Worm (Caenorhabditis elegans) whole organism, young adult: ENCODE results near the gene tnt-4.

Experiments used
- B0035.1 ChIP-seq: sonication (generic microtip); optimal IDR thresholded peaks from 2 replicates; lab custom pipeline; 2016; ENCODE audit warnings: missing genetic modification characterization, mild to moderate bottlenecking, missing compliant biosample characterization, missing genotype, missing genetic modification reagents
- C17E4.6 ChIP-seq: fragments of 200-800 bp; sonication (Bioruptor generic); IDR thresholded peaks from 2 replicates; pipeline ENCODE4 v1.3.6; 2022; ENCODE audit warnings: missing genetic modification reagents, missing genetic modification characterization, missing compliant biosample characterization
- D2030.7 ChIP-seq: fragments of 200-800 bp; sonication (Bioruptor generic); IDR thresholded peaks from 2 replicates; pipeline ENCODE4 v1.3.6; 2022; ENCODE audit warnings: missing genetic modification reagents, missing genetic modification characterization, missing compliant biosample characterization
- F23B12.7 ChIP-seq: sonication (generic microtip); optimal IDR thresholded peaks from 2 replicates; lab custom pipeline; 2017; ENCODE audit warnings: missing genetic modification characterization, mild to moderate bottlenecking, missing compliant biosample characterization, antibody characterized with exemption, moderate library complexity; ENCODE audit not compliant: insufficient read depth
- F33H1.4 ChIP-seq: fragments of 200-800 bp; sonication (Bioruptor generic); IDR thresholded peaks from 2 replicates; pipeline ENCODE4 v1.3.6; 2022; ENCODE audit warnings: missing genetic modification reagents, missing genetic modification characterization, missing compliant biosample characterization
- K12H6.12 ChIP-seq: fragments of 200-800 bp; sonication (Bioruptor generic); optimal IDR thresholded peaks from 2 replicates; lab custom pipeline; 2018; ENCODE audit warnings: mild to moderate bottlenecking, missing genetic modification characterization, missing compliant biosample characterization
- T26A5.8 ChIP-seq: sonication (generic microtip); optimal IDR thresholded peaks from 2 replicates; lab custom pipeline; 2016; ENCODE audit warnings: missing genetic modification characterization, missing compliant biosample characterization
- Y79H2A.3 ChIP-seq: fragments of 200-800 bp; sonication (Bioruptor generic); conservative IDR thresholded peaks from 2 replicates; pipeline ENCODE4 v1.3.6; 2022; ENCODE audit warnings: missing genetic modification reagents, missing genetic modification characterization, missing compliant biosample characterization
- ZK185.1 ChIP-seq: sonication (generic microtip); optimal IDR thresholded peaks from 2 replicates; lab custom pipeline; 2016; ENCODE audit warnings: mild to moderate bottlenecking, missing genetic modification characterization, missing compliant biosample characterization; ENCODE audit not compliant: poor library complexity, severe bottlenecking
- aptf-3 ChIP-seq: fragments of 200-800 bp; sonication (Bioruptor generic); IDR thresholded peaks from 2 replicates; pipeline ENCODE4 v1.3.6; 2022; ENCODE audit warnings: missing genetic modification characterization, missing compliant biosample characterization
- atf-7 ChIP-seq: sonication (generic microtip); optimal IDR thresholded peaks from 2 replicates; lab custom pipeline; 2017; ENCODE audit warnings: mild to moderate bottlenecking, missing genetic modification characterization, missing compliant biosample characterization
- athp-1 ChIP-seq: sonication (generic microtip); optimal IDR thresholded peaks from 2 replicates; lab custom pipeline; 2017; ENCODE audit warnings: mild to moderate bottlenecking, missing genetic modification characterization, missing compliant biosample characterization
- attf-3 ChIP-seq: fragments of 200-800 bp; sonication (Bioruptor generic); conservative IDR thresholded peaks from 2 replicates; pipeline ENCODE4 v1.3.6; 2022; ENCODE audit warnings: missing genetic modification reagents, missing genetic modification characterization, missing compliant biosample characterization
- attf-6 ChIP-seq: fragments of 200-800 bp; sonication (Bioruptor generic); IDR thresholded peaks from 2 replicates; pipeline ENCODE4 v1.3.6; 2022; ENCODE audit warnings: missing genetic modification reagents, missing genetic modification characterization, missing compliant biosample characterization
- ceh-100 ChIP-seq: fragments of 200-800 bp; sonication (Bioruptor generic); IDR thresholded peaks from 2 replicates; pipeline ENCODE4 v1.3.6; 2022; ENCODE audit warnings: missing genetic modification reagents, missing genetic modification characterization, missing compliant biosample characterization
- ceh-40 ChIP-seq: fragments of 200-800 bp; sonication (Bioruptor generic); IDR thresholded peaks from 2 replicates; pipeline ENCODE4 v1.3.6; 2022; ENCODE audit warnings: missing genetic modification characterization, missing compliant biosample characterization
- dox-1 ChIP-seq: fragments of 200-800 bp; sonication (Bioruptor generic); IDR thresholded peaks from 2 replicates; pipeline ENCODE4 v1.3.6; 2022; ENCODE audit warnings: missing genetic modification reagents, missing genetic modification characterization, missing compliant biosample characterization
- dpff-1 ChIP-seq: sonication (generic microtip); optimal IDR thresholded peaks from 2 replicates; lab custom pipeline; 2017; ENCODE audit warnings: mild to moderate bottlenecking, missing genetic modification characterization, missing compliant biosample characterization
- dpl-1 ChIP-seq: fragments of 150-350 bp; optimal IDR thresholded peaks from 2 replicates; lab custom pipeline; 2014; ENCODE audit warnings: missing biosample characterization, missing genetic modification reagents, missing genetic modification characterization
- egl-18 ChIP-seq: fragments of 200-800 bp; sonication (Bioruptor generic); IDR thresholded peaks from 2 replicates; pipeline ENCODE4 v1.3.6; 2022; ENCODE audit warnings: missing genetic modification reagents, missing genetic modification characterization, missing compliant biosample characterization
- egl-44 ChIP-seq: fragments of 200-800 bp; sonication (Bioruptor generic); IDR thresholded peaks from 2 replicates; pipeline ENCODE4 v1.3.6; 2022; ENCODE audit warnings: missing genetic modification reagents, missing genetic modification characterization, missing compliant biosample characterization
- ekl-4 ChIP-seq: fragments of 200-800 bp; sonication (Bioruptor generic); IDR thresholded peaks from 2 replicates; pipeline ENCODE4 v1.3.6; 2022; ENCODE audit warnings: missing genetic modification reagents, missing genetic modification characterization, missing compliant biosample characterization
- fkh-3 ChIP-seq: sonication (generic microtip); optimal IDR thresholded peaks from 2 replicates; lab custom pipeline; 2016; ENCODE audit warnings: mild to moderate bottlenecking, missing genetic modification characterization, missing compliant biosample characterization
- hlh-26 ChIP-seq: fragments of 200-800 bp; sonication (Bioruptor generic); conservative IDR thresholded peaks from 2 replicates; pipeline ENCODE4 v1.3.6; 2022; ENCODE audit warnings: missing genetic modification reagents, missing genetic modification characterization, missing compliant biosample characterization
- hmg-20 ChIP-seq: fragments of 200-800 bp; sonication (Bioruptor generic); IDR thresholded peaks from 2 replicates; pipeline ENCODE4 v1.3.6; 2022; ENCODE audit warnings: missing genetic modification reagents, missing genetic modification characterization, missing compliant biosample characterization
- hrde-1 ChIP-seq: sonication (generic microtip); optimal IDR thresholded peaks from 2 replicates; lab custom pipeline; 2016; ENCODE audit warnings: missing genetic modification characterization, mild to moderate bottlenecking, missing compliant biosample characterization, moderate library complexity, missing genotype, missing genetic modification reagents, borderline replicate concordance
- lag-1 ChIP-seq: fragments of 200-800 bp; sonication (Bioruptor generic); IDR thresholded peaks from 2 replicates; pipeline ENCODE4 v1.3.6; 2022; ENCODE audit warnings: missing genetic modification reagents, missing genetic modification characterization, missing compliant biosample characterization
- let-607 ChIP-seq, 2 experiments: fragments of 200-800 bp in 1 of 2; sonication (Bioruptor generic) in 1 of 2; sonication (generic microtip) in 1 of 2; optimal IDR thresholded peaks; 2 replicates each; lab custom pipeline; 2016 to 2018; ENCODE audit warnings: mild to moderate bottlenecking in 2 of 2, missing compliant biosample characterization in 2 of 2, missing genetic modification characterization in 2 of 2, moderate library complexity in 2 of 2, missing genotype in 1 of 2
- lin-35 ChIP-seq, 3 experiments: fragments of 150-350 bp in 2 of 3; sonication (generic microtip) in 1 of 3; optimal IDR thresholded peaks; 2 replicates each; lab custom pipeline; 2014 to 2018; ENCODE audit warnings: missing biosample characterization in 3 of 3, missing genetic modification characterization in 3 of 3, missing genetic modification reagents in 3 of 3
- lir-1 ChIP-seq: fragments of 200-800 bp; sonication (Bioruptor generic); conservative IDR thresholded peaks from 2 replicates; pipeline ENCODE4 v1.3.6; 2022; ENCODE audit warnings: missing genetic modification reagents, missing genetic modification characterization, missing compliant biosample characterization
- madf-8 ChIP-seq: fragments of 200-800 bp; sonication (Bioruptor generic); conservative IDR thresholded peaks from 2 replicates; pipeline ENCODE4 v1.3.6; 2022; ENCODE audit warnings: missing genetic modification reagents, missing genetic modification characterization, missing compliant biosample characterization
- mcd-1 ChIP-seq: fragments of 200-800 bp; sonication (Bioruptor generic); IDR thresholded peaks from 2 replicates; pipeline ENCODE4 v1.3.6; 2022; ENCODE audit warnings: missing genetic modification reagents, missing genetic modification characterization, missing compliant biosample characterization
- mel-28 ChIP-seq: sonication (generic microtip); optimal IDR thresholded peaks from 2 replicates; lab custom pipeline; 2016; ENCODE audit warnings: borderline replicate concordance, mild to moderate bottlenecking, missing genetic modification characterization, missing compliant biosample characterization
- mxl-1 ChIP-seq: sonication (generic microtip); optimal IDR thresholded peaks from 2 replicates; lab custom pipeline; 2016; ENCODE audit warnings: missing genetic modification characterization, missing compliant biosample characterization
- nhr-27 ChIP-seq: fragments of 200-800 bp; sonication (Bioruptor generic); optimal IDR thresholded peaks from 2 replicates; lab custom pipeline; 2018; ENCODE audit warnings: mild to moderate bottlenecking, missing genetic modification characterization, moderate library complexity, missing compliant biosample characterization
- pha-4 ChIP-seq: fragments of 150-350 bp; sonication (generic microtip); optimal IDR thresholded peaks from 2 replicates; lab custom pipeline; 2014; ENCODE audit warnings: missing biosample characterization, missing genetic modification reagents, missing genetic modification characterization
- rpc-1 ChIP-seq, 2 experiments: fragments of 150-350 bp in 1 of 2; sonication (generic microtip) in 1 of 2; optimal IDR thresholded peaks; 2 replicates each; lab custom pipeline; 2014 to 2018; ENCODE audit warnings: missing biosample characterization in 1 of 2, missing genetic modification characterization in 1 of 2, missing genetic modification reagents in 1 of 2, missing genotype in 1 of 2
- sdz-38 ChIP-seq: sonication (generic microtip); optimal IDR thresholded peaks from 2 replicates; lab custom pipeline; 2016; ENCODE audit warnings: missing genotype, missing genetic modification characterization, missing compliant biosample characterization
- sea-2 ChIP-seq: fragments of 200-800 bp; sonication (Bioruptor generic); IDR thresholded peaks from 2 replicates; pipeline ENCODE4 v1.3.6; 2022; ENCODE audit warnings: missing genetic modification characterization, missing compliant biosample characterization
- snpc-1.3 ChIP-seq: sonication (generic microtip); optimal IDR thresholded peaks from 2 replicates; lab custom pipeline; 2017; ENCODE audit warnings: missing genetic modification characterization, mild to moderate bottlenecking, missing compliant biosample characterization, antibody characterized with exemption, moderate library complexity, missing genotype, missing genetic modification reagents; ENCODE audit not compliant: insufficient read depth
- snpc-4 ChIP-seq, 5 experiments: fragments of 150-350 bp in 1 of 5; sonication (generic microtip) in 4 of 5; optimal IDR thresholded peaks; 2 replicates each; lab custom pipeline; 2014 to 2018; ENCODE audit warnings: missing genetic modification characterization in 5 of 5, missing biosample characterization in 3 of 5, antibody characterized with exemption in 2 of 5, mild to moderate bottlenecking in 2 of 5, missing compliant biosample characterization in 2 of 5, missing genotype in 2 of 5, moderate library complexity in 2 of 5, missing genetic modification reagents in 1 of 5
- somi-1 ChIP-seq: fragments of 200-800 bp; sonication (Bioruptor generic); optimal IDR thresholded peaks from 2 replicates; lab custom pipeline; 2018; ENCODE audit warnings: mild to moderate bottlenecking, missing genetic modification characterization, missing compliant biosample characterization
- tlf-1 ChIP-seq: fragments of 200-800 bp; sonication (Bioruptor generic); optimal IDR thresholded peaks from 2 replicates; lab custom pipeline; 2018; ENCODE audit warnings: mild to moderate bottlenecking, missing genetic modification characterization, missing compliant biosample characterization
- zfh-2 ChIP-seq: fragments of 200-800 bp; sonication (Bioruptor generic); conservative IDR thresholded peaks from 2 replicates; pipeline ENCODE4 v1.3.6; 2022; ENCODE audit warnings: missing genetic modification reagents, missing genetic modification characterization, missing compliant biosample characterization
- zim-3 ChIP-seq: sonication (generic microtip); optimal IDR thresholded peaks from 2 replicates; lab custom pipeline; 2017; ENCODE audit warnings: mild to moderate bottlenecking, missing genetic modification characterization, moderate library complexity, missing compliant biosample characterization
- ztf-26 ChIP-seq: sonication (generic microtip); optimal IDR thresholded peaks from 2 replicates; lab custom pipeline; 2017; ENCODE audit warnings: missing genetic modification characterization, missing compliant biosample characterization
- ztf-6 ChIP-seq: fragments of 200-800 bp; sonication (Bioruptor generic); IDR thresholded peaks from 2 replicates; pipeline ENCODE4 v1.3.6; 2022; ENCODE audit warnings: missing genetic modification reagents, missing genetic modification characterization, missing compliant biosample characterization

The tnt-4 gene

ce11 chrV:2008412-2008811, 15.7 kb upstream of the tnt-4 start (continued):
- TF ChIP-seq Y79H2A.3 (GFP tag; lab: Robert Waterston, UW), result peak; percentile 72
- TF ChIP-seq nhr-27 (tag; lab: Kevin White, UChicago), result no peak
- TF ChIP-seq ztf-26 (tag; lab: Kevin White, UChicago), result no peak
- peak; percentile 90 for TF ChIP-seq D2030.7 (GFP tag; lab: Robert Waterston, UW)
- TF ChIP-seq snpc-1.3 (tag; lab: Kevin White, UChicago), result peak; percentile 44
- TF ChIP-seq hlh-26, result no peak
- no peak for TF ChIP-seq hrde-1 (tag; lab: Kevin White, UChicago)
- TF ChIP-seq K12H6.12 (tag; lab: Kevin White, UChicago), result no peak
- peak; percentile 68 for TF ChIP-seq athp-1 (tag; lab: Kevin White, UChicago)
- TF ChIP-seq snpc-4 (GFP tag; optimal IDR thresholded peaks at IDR 0.05; lab: Kevin White, UChicago), result peak; percentile 29
- TF ChIP-seq snpc-4 (tag; optimal IDR thresholded peaks at IDR 0.05; lab: Kevin White, UChicago), result peak in 2 of 4 experiments; percentile 25 to 30
- TF ChIP-seq fkh-3 (tag; lab: Kevin White, UChicago), result no peak
- TF ChIP-seq F23B12.7, result no peak
- peak in 1 of 3 experiments; percentile 79 for TF ChIP-seq lin-35 (GFP tag; optimal IDR thresholded peaks at IDR 0.05; lab: Kevin White, UChicago)
- TF ChIP-seq pha-4, result no peak
- 0 out of 2 replicates have a peak, but pooled peaks have one; percentile 36 for TF ChIP-seq attf-6 (GFP tag; lab: Robert Waterston, UW)
- TF ChIP-seq dpl-1 (GFP tag; lab: Kevin White, UChicago), result peak; percentile 62
- TF ChIP-seq F33H1.4, result peak; percentile 75
- TF ChIP-seq mcd-1 (GFP tag; lab: Robert Waterston, UW), result peak; percentile 86
- no peak for TF ChIP-seq ceh-40 (GFP tag; lab: Robert Waterston, UW)
- TF ChIP-seq rpc-1 (optimal IDR thresholded peaks at IDR 0.05; lab: Kevin White, UChicago), result no peak
- no peak for TF ChIP-seq rpc-1 (tag; optimal IDR thresholded peaks at IDR 0.05; lab: Kevin White, UChicago)
- TF ChIP-seq T26A5.8 (tag; lab: Kevin White, UChicago), result no peak
- TF ChIP-seq lir-1 (GFP tag; lab: Robert Waterston, UW), result peak; percentile 57; the same call in 1 of the 2 replicates
- no peak for TF ChIP-seq somi-1 (GFP tag; lab: Kevin White, UChicago)
- no peak for TF ChIP-seq aptf-3 (GFP tag; lab: Robert Waterston, UW)
- TF ChIP-seq madf-8 (GFP tag; lab: Robert Waterston, UW), result peak; percentile 84
- TF ChIP-seq lag-1, result no peak
- TF ChIP-seq hmg-20 (GFP tag; lab: Robert Waterston, UW), result no peak
- peak; percentile 93 for TF ChIP-seq dox-1 (GFP tag; lab: Robert Waterston, UW)
- peak; percentile 58 for TF ChIP-seq tlf-1 (GFP tag; lab: Kevin White, UChicago)
- no peak for TF ChIP-seq ztf-6 (GFP tag; lab: Robert Waterston, UW)
- TF ChIP-seq egl-18 (GFP tag; lab: Robert Waterston, UW), result no peak
- TF ChIP-seq zim-3, result no peak
- peak; percentile 74 for TF ChIP-seq attf-3 (GFP tag; lab: Robert Waterston, UW)
- TF ChIP-seq zfh-2 (GFP tag; lab: Robert Waterston, UW), result no peak
- no peak for TF ChIP-seq sdz-38 (tag; lab: Kevin White, UChicago)
- TF ChIP-seq atf-7 (tag; lab: Kevin White, UChicago), result no peak
- 0 out of 2 replicates have a peak, but pooled peaks have one; percentile 41 for TF ChIP-seq egl-44
- TF ChIP-seq mxl-1 (tag; lab: Kevin White, UChicago), result no peak
- TF ChIP-seq let-607 (tag; optimal IDR thresholded peaks at IDR 0.05; lab: Kevin White, UChicago), result peak; percentile 44 to 87
- peak; percentile 53; the same call in 1 of the 2 replicates for TF ChIP-seq ekl-4
- no peak for TF ChIP-seq B0035.1
- no peak for TF ChIP-seq mel-28 (tag; lab: Kevin White, UChicago)
- TF ChIP-seq ZK185.1, result no peak
- no peak for TF ChIP-seq dpff-1 (tag; lab: Kevin White, UChicago)
- TF ChIP-seq sea-2 (GFP tag; lab: Robert Waterston, UW), result no peak
- TF ChIP-seq ceh-100 (GFP tag; lab: Robert Waterston, UW), result peak; percentile 56; the same call in 1 of the 2 replicates
- TF ChIP-seq C17E4.6 (GFP tag; lab: Robert Waterston, UW), result no peak
